Fruit fly (Drosophila melanogaster): ENCODE measurements around the gene Ada.

The Ada gene

dm6 chr3R:9031797-9032418 lies 33.1 kb upstream of the Ada start (continued):
- peak; percentile 95 for TF ChIP-seq CG17359 (tag; optimal IDR thresholded peaks at IDR 0.05)
- TF ChIP-seq Atf-2 (GFP tag; optimal IDR thresholded peaks at IDR 0.05), result peak; percentile 55
- peak; percentile 88 for TF ChIP-seq otp (GFP tag; IDR thresholded peaks at IDR 0.05)
- no peak for TF ChIP-seq pfk (GFP tag; optimal IDR thresholded peaks at IDR 0.05)
- TF ChIP-seq disco-r (GFP tag; optimal IDR thresholded peaks at IDR 0.05), result peak; percentile 77
- TF ChIP-seq hb (GFP tag; IDR thresholded peaks at IDR 0.05; ENCODE audit: partially characterized antibody), result no peak
- TF ChIP-seq Ptx1 (GFP tag; IDR thresholded peaks at IDR 0.05), result peak; percentile 94
- peak; percentile 89 for TF ChIP-seq ase (GFP tag; IDR thresholded peaks at IDR 0.05)
- TF ChIP-seq CG7271 (tag; optimal IDR thresholded peaks at IDR 0.05), result peak; percentile 33
- TF ChIP-seq CG7372 (GFP tag; IDR thresholded peaks at IDR 0.05), result peak; percentile 88
- peak; percentile 84 for TF ChIP-seq grau (tag; optimal IDR thresholded peaks at IDR 0.05)
- peak; percentile 67 for TF ChIP-seq Spps (tag; optimal IDR thresholded peaks at IDR 0.05)
- peak; percentile 86 for TF ChIP-seq Xbp1 (GFP tag; optimal IDR thresholded peaks at IDR 0.05)
- peak; percentile 86 for TF ChIP-seq Mrtf (GFP tag; IDR thresholded peaks at IDR 0.05)
- TF ChIP-seq cwo (GFP tag; optimal IDR thresholded peaks at IDR 0.05), result peak; percentile 83
- no peak for TF ChIP-seq unc-4 (GFP tag; IDR thresholded peaks at IDR 0.05; ENCODE audit: partially characterized antibody)
- peak; percentile 52 for TF ChIP-seq CG4282 (GFP tag; optimal IDR thresholded peaks at IDR 0.05)
- TF ChIP-seq Dbx (GFP tag; IDR thresholded peaks at IDR 0.05), result peak; percentile 92
- TF ChIP-seq CG10431 (GFP tag; optimal IDR thresholded peaks at IDR 0.05), result no peak
- no peak; the same call in 1 of the 2 replicates for TF ChIP-seq dimm (GFP tag; IDR thresholded peaks at IDR 0.05)
- peak in 1 of 2 experiments; percentile 68 for TF ChIP-seq Eip74EF (GFP tag; optimal IDR thresholded peaks at IDR 0.05)
- TF ChIP-seq CG9609 (GFP tag; optimal IDR thresholded peaks at IDR 0.05), result peak; percentile 66
- TF ChIP-seq B-H2 (GFP tag; optimal IDR thresholded peaks at IDR 0.05), result no peak
- peak; percentile 89 for TF ChIP-seq CG12391 (tag; optimal IDR thresholded peaks at IDR 0.05)
- no peak for TF ChIP-seq usp (GFP tag; optimal IDR thresholded peaks at IDR 0.05)
- TF ChIP-seq maf-S (GFP tag; optimal IDR thresholded peaks at IDR 0.05), result peak; percentile 69
- peak; percentile 98 for TF ChIP-seq tgo (GFP tag; IDR thresholded peaks at IDR 0.05)
- TF ChIP-seq Doc2 (GFP tag; IDR thresholded peaks at IDR 0.05), result no peak
- TF ChIP-seq sob (GFP tag; IDR thresholded peaks at IDR 0.05), result peak; percentile 88
- peak; percentile 47; the same call in 1 of the 2 replicates for TF ChIP-seq CG8765 (GFP tag; IDR thresholded peaks at IDR 0.05)
- TF ChIP-seq Poxn (GFP tag; IDR thresholded peaks at IDR 0.05), result no peak
- peak; percentile 85 for TF ChIP-seq CG5245 (GFP tag; optimal IDR thresholded peaks at IDR 0.05)
- TF ChIP-seq PHDP (tag; optimal IDR thresholded peaks at IDR 0.05), result peak; percentile 88
- peak; percentile 94 for TF ChIP-seq stc (GFP tag; IDR thresholded peaks at IDR 0.05)
- TF ChIP-seq CG10274 (GFP tag; optimal IDR thresholded peaks at IDR 0.05), result peak; percentile 69
- TF ChIP-seq Dp (GFP tag; optimal IDR thresholded peaks at IDR 0.05), result no peak
- peak; percentile 79 for TF ChIP-seq Bteb2 (GFP tag; optimal IDR thresholded peaks at IDR 0.05)
- TF ChIP-seq pan (optimal IDR thresholded peaks at IDR 0.05), result no peak
- peak in 1 of 2 experiments; percentile 93 for TF ChIP-seq pan (GFP tag; optimal IDR thresholded peaks at IDR 0.05 in 1 of 2, IDR thresholded peaks at IDR 0.05 in 1 of 2)
- no peak for TF ChIP-seq CG1832 (GFP tag; optimal IDR thresholded peaks at IDR 0.05)
- TF ChIP-seq corto (GFP tag; optimal IDR thresholded peaks at IDR 0.05), result peak; percentile 95
- TF ChIP-seq Lim3 (GFP tag; IDR thresholded peaks at IDR 0.05), result peak; percentile 83
- TF ChIP-seq CG12299 (tag; optimal IDR thresholded peaks at IDR 0.05), result peak; percentile 76
- TF ChIP-seq Ets97D (GFP tag; optimal IDR thresholded peaks at IDR 0.05), result peak; percentile 38
- peak; percentile 83 for TF ChIP-seq dati (GFP tag; IDR thresholded peaks at IDR 0.05)
- TF ChIP-seq CG6272 (GFP tag; IDR thresholded peaks at IDR 0.05), result peak; percentile 80
- TF ChIP-seq CG12744 (GFP tag; optimal IDR thresholded peaks at IDR 0.05), result peak; percentile 44
- peak; percentile 32 for TF ChIP-seq Sry-β (GFP tag; optimal IDR thresholded peaks at IDR 0.05)
- TF ChIP-seq abd-A (tag; optimal IDR thresholded peaks at IDR 0.05), result no peak
- peak; percentile 68 for TF ChIP-seq repo (GFP tag; optimal IDR thresholded peaks at IDR 0.05)
